Worm (Caenorhabditis elegans) whole organism, early embryonic: ENCODE results near the gene cct-5.

Experiments used
- ama-1 ChIP-seq: fragments of 150-350 bp; optimal IDR thresholded peaks from 2 replicates; lab custom pipeline; 2014
- ceh-13 ChIP-seq: fragments of 200-800 bp; sonication (Bioruptor generic); optimal IDR thresholded peaks from 2 replicates; lab custom pipeline; 2018; ENCODE audit warnings: mild to moderate bottlenecking, missing genetic modification characterization, missing compliant biosample characterization
- ceh-36 ChIP-seq: sonication (generic microtip); optimal IDR thresholded peaks from 2 replicates; lab custom pipeline; 2016; ENCODE audit warnings: missing genetic modification characterization, inconsistent platforms, missing compliant biosample characterization
- flt-1 ChIP-seq: fragments of 200-800 bp; sonication (Bioruptor generic); IDR thresholded peaks from 2 replicates; pipeline ENCODE4 v1.3.6; 2022; ENCODE audit warnings: missing genetic modification characterization, missing compliant biosample characterization
- hnd-1 ChIP-seq: sonication (generic microtip); optimal IDR thresholded peaks from 2 replicates; lab custom pipeline; 2016; ENCODE audit warnings: missing genetic modification characterization, missing compliant biosample characterization
- sea-1 ChIP-seq: fragments of 200-800 bp; sonication (Bioruptor generic); conservative IDR thresholded peaks from 2 replicates; pipeline ENCODE4 v1.3.6; 2022; ENCODE audit warnings: missing genetic modification characterization, missing compliant biosample characterization
- tbx-37 ChIP-seq: fragments of 200-800 bp; sonication (Bioruptor generic); conservative IDR thresholded peaks from 2 replicates; pipeline ENCODE4 v1.3.6; 2022; ENCODE audit warnings: missing genetic modification reagents, missing genetic modification characterization, missing compliant biosample characterization

ce11 chrIII:4542362-4542931 lies 34.5 kb upstream of the cct-5 start, which contains the start of the genes mrps-34 and cisd-3.1:
- TF ChIP-seq ceh-13 (GFP tag; lab: Kevin White, UChicago): no peak
- TF ChIP-seq sea-1: no peak
- no peak for TF ChIP-seq ama-1 (lab: Kevin White, UChicago)
- TF ChIP-seq hnd-1 (tag; lab: Kevin White, UChicago): peak; percentile 18
- TF ChIP-seq flt-1 (GFP tag; lab: Robert Waterston, UW): peak; percentile 30; the same call in 1 of the 2 replicates
- TF ChIP-seq tbx-37 (GFP tag; lab: Robert Waterston, UW): no peak
- no peak for TF ChIP-seq ceh-36 (tag; lab: Kevin White, UChicago)
